Fruit fly (Drosophila melanogaster) S2 (cell line): ENCODE results near the gene CG14453.
"Not testable (repeated sequence)": the region's sequence is repeated elsewhere in the genome, so short reads cannot be mapped to it uniquely, and the experiment has no call there.

Experiments
- CG8478 ChIP-seq: fragments of >200 bp; optimal IDR thresholded peaks from 2 replicates; lab custom pipeline; 2018
- CTCF ChIP-seq, 2 experiments: fragments of >200 bp; optimal IDR thresholded peaks; 2 replicates each; lab custom pipeline; 2018

DNA sequence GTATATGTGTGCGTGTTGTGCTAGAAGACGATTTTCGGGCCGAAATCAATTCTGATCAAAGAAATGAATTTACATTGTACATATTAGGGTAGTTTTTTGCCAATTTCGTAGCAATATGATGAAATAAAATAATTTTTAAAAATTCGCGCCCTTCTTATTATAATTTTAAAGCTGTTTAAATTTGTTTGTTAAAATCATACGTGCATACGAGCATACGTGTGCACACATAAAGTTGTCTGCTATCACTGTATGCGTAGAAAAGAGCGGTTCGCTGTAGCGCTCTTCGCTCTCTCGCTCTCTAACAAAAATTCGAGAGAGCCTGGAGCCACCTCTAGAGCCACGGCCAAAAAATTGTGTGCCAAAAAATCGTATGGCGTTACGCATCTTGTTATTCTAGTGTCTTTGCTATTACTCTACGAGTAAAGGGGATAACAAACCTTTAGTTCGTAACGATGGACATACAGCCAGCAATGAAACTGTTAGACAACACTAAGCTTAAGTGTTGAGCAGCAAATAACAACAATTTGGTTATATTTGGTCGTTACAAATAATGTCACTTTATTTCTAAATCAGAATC, 26.9 kb downstream of the CG14453 start, which contains the start of gene mael:
- not testable (repeated sequence) for TF ChIP-seq CG8478 (lab: Kevin White, UChicago); CTCF (optimal IDR thresholded peaks at IDR 0.05; lab: Kevin White, UChicago)
